Worm (Caenorhabditis elegans) whole organism, L4 larva: Measurements from ENCODE around the gene his-74.

Experiments
- F49E8.2 ChIP-seq: sonication (generic microtip); optimal IDR thresholded peaks from 2 replicates; lab custom pipeline; 2016; ENCODE audit warnings: missing compliant biosample characterization, mild to moderate bottlenecking, missing genetic modification characterization, borderline replicate concordance
- aly-2 ChIP-seq: sonication (generic microtip); optimal IDR thresholded peaks from 2 replicates; lab custom pipeline; 2018; ENCODE audit warnings: missing biosample characterization, missing genetic modification characterization
- mdl-1 ChIP-seq, 2 experiments: fragments of 150-350 bp in 1 of 2; sonication (generic microtip) in 1 of 2; optimal IDR thresholded peaks; 2 replicates each; lab custom pipeline; 2014 to 2017; ENCODE audit warnings: missing biosample characterization in 2 of 2, missing genetic modification characterization in 2 of 2
- nhr-28 ChIP-seq: fragments of 150-350 bp; optimal IDR thresholded peaks from 2 replicates; lab custom pipeline; 2014; ENCODE audit warnings: missing biosample characterization, missing genetic modification characterization
- zip-2 ChIP-seq: fragments of 150-350 bp; optimal IDR thresholded peaks from 2 replicates; lab custom pipeline; 2014; ENCODE audit warnings: missing biosample characterization, missing genetic modification characterization

ce11 chrV:12704077-12704476 is 43.9 kb upstream of the his-74 start, which contains the start of gene R11D1.1:
- TF ChIP-seq zip-2 (tag; lab: Kevin White, UChicago) = no peak
- no peak for TF ChIP-seq F49E8.2 (tag; lab: Kevin White, UChicago)
- TF ChIP-seq aly-2 (tag; lab: Kevin White, UChicago) = no peak
- no peak for TF ChIP-seq mdl-1 (tag; optimal IDR thresholded peaks at IDR 0.05; lab: Kevin White, UChicago)
- no peak for TF ChIP-seq nhr-28 (tag; lab: Kevin White, UChicago)
